Worm (Caenorhabditis elegans): ENCODE results near the gene akap-1.

akap-1 gene

ce11 chrIII:6382987-6383602 is 29.9 kb downstream of the akap-1 start, which contains the start of gene let-716:
Gene let-716 (plus strand): TSS chrIII:6383552.
- TF ChIP-seq unc-55 (GFP tag; optimal IDR thresholded peaks at IDR 0.05) (peak; percentile 51), alr-1 (tag; optimal IDR thresholded peaks at IDR 0.05) (no peak), sem-4 (tag; optimal IDR thresholded peaks at IDR 0.05) (no peak), lsy-2 (tag; optimal IDR thresholded peaks at IDR 0.05) (peak; percentile 85 to 97), blmp-1 (tag; optimal IDR thresholded peaks at IDR 0.05; ENCODE audit: insufficient read depth) (no peak), gmeb-1 (tag; optimal IDR thresholded peaks at IDR 0.05) (no peak), nhr-21 (tag; optimal IDR thresholded peaks at IDR 0.05) (peak; percentile 21), fos-1 (tag; optimal IDR thresholded peaks at IDR 0.05) (peak; percentile 6), C34F6.9 (tag; optimal IDR thresholded peaks at IDR 0.05) (no peak), Y55F3AM.14 (GFP tag; optimal IDR thresholded peaks at IDR 0.05) (no peak), mab-5 (tag; optimal IDR thresholded peaks at IDR 0.05) (no peak), sma-9 (GFP tag; optimal IDR thresholded peaks at IDR 0.05) (no peak), sma-9 (tag; optimal IDR thresholded peaks at IDR 0.05) (no peak), mbf-1 (tag; optimal IDR thresholded peaks at IDR 0.05) (no peak), nhr-77 (tag; optimal IDR thresholded peaks at IDR 0.05) (no peak), ztf-11 (tag; optimal IDR thresholded peaks at IDR 0.05) (no peak), crh-2 (tag; optimal IDR thresholded peaks at IDR 0.05) (peak; percentile 5), lin-39 (tag; optimal IDR thresholded peaks at IDR 0.05) (no peak)

DNA sequence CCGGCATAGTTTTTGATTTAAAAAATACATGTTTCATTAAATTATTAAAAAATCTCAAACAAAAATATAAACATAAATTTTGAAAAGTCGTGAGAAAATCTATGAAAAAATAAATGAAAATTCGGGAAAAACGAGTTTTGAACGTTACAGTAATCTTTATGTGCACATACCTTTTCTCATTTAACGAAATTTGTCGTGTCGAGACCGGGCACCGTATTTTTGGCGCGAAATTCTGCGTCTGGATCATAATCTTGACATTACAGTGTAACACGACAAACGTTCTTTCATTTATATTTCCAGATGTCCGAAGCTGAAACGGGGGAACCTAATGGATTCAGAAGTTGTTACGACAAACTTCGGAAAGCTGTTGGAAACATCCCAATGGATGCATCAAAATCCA is 36.3 kb downstream of the akap-1 start, which contains the start of gene C16A3.2:
C16A3.2 (plus strand) TSS at position 301 of the 400 bp plus-strand sequence.
- no peak for TF ChIP-seq C34F6.9 (tag; optimal IDR thresholded peaks at IDR 0.05)
- TF ChIP-seq R02D3.7 (tag; optimal IDR thresholded peaks at IDR 0.05) = no peak
- no peak for TF ChIP-seq gmeb-1 (tag; optimal IDR thresholded peaks at IDR 0.05)
- TF ChIP-seq ceh-82 (tag; optimal IDR thresholded peaks at IDR 0.05) = no peak
- TF ChIP-seq nhr-11 (tag; optimal IDR thresholded peaks at IDR 0.05) = no peak
- TF ChIP-seq nhr-77 (tag; optimal IDR thresholded peaks at IDR 0.05) = no peak
- no peak for TF ChIP-seq fos-1 (tag; optimal IDR thresholded peaks at IDR 0.05)
- no peak for TF ChIP-seq nhr-10 (tag; optimal IDR thresholded peaks at IDR 0.05)
- no peak for TF ChIP-seq ztf-1 (GFP tag; conservative IDR thresholded peaks at IDR 0.05)
- no peak for TF ChIP-seq sma-3 (GFP tag; optimal IDR thresholded peaks at IDR 0.05)
- TF ChIP-seq elt-1 (tag; optimal IDR thresholded peaks at IDR 0.05) = no peak
- TF ChIP-seq lin-13 (GFP tag; optimal IDR thresholded peaks at IDR 0.05) = no peak
- TF ChIP-seq mbf-1 (tag; optimal IDR thresholded peaks at IDR 0.05) = no peak
- TF ChIP-seq nhr-6 (tag; optimal IDR thresholded peaks at IDR 0.05) = no peak
- no peak for TF ChIP-seq lin-39 (tag; optimal IDR thresholded peaks at IDR 0.05)
- TF ChIP-seq sem-4 (tag; optimal IDR thresholded peaks at IDR 0.05) = no peak
- no peak for TF ChIP-seq crh-2 (tag; optimal IDR thresholded peaks at IDR 0.05)

- TF ChIP-seq skn-1 (tag; optimal IDR thresholded peaks at IDR 0.05) (no peak), nhr-11 (tag; optimal IDR thresholded peaks at IDR 0.05) (no peak), ztf-4 (tag; optimal IDR thresholded peaks at IDR 0.05) (no peak), sma-9 (GFP tag; optimal IDR thresholded peaks at IDR 0.05) (no peak), sma-9 (tag; optimal IDR thresholded peaks at IDR 0.05) (no peak), mab-5 (tag; optimal IDR thresholded peaks at IDR 0.05) (no peak)
These were observed 37.5 kb downstream of the akap-1 start, which contains the start of gene smrc-1 for ce11 chrIII:6390644-6391043. Gene smrc-1 (plus strand): TSS chrIII:6390944.

ce11 chrIII:6395706-6396232 is 42.6 kb downstream of the akap-1 start, which contains the start of gene oatr-1:
Gene oatr-1 (minus strand): TSS chrIII:6396182.
- TF ChIP-seq crh-2 (tag; optimal IDR thresholded peaks at IDR 0.05) (peak; percentile 81), sma-9 (GFP tag; optimal IDR thresholded peaks at IDR 0.05) (peak; percentile 64), sma-9 (tag; optimal IDR thresholded peaks at IDR 0.05) (no peak), skn-1 (tag; optimal IDR thresholded peaks at IDR 0.05) (no peak), mdl-1 (tag; optimal IDR thresholded peaks at IDR 0.05) (peak in 1 of 2 experiments; percentile 2), fos-1 (tag; optimal IDR thresholded peaks at IDR 0.05) (peak; percentile 7), egl-27 (tag; optimal IDR thresholded peaks at IDR 0.05) (no peak)

DNA sequence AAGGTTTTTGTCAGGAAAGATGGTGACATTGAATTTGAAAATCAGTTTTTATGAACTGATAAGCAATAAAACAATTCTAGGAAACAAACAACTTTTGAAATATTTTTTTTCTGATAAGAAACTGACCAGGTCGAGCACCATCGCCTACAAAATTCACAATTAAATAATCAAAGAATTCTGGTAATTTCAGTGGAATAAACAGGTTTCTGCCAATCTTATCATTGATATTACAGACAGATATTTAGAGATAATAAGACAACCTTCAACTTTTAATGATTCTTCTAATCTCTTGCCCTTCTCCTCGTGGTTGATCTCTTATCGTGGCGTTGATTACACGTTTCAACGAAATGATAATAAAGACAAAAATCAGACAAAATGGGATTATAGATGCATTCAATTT is 43.2 kb downstream of the akap-1 start:
- TF ChIP-seq sma-3 (GFP tag; optimal IDR thresholded peaks at IDR 0.05) (peak; percentile 38), Y55F3AM.14 (GFP tag; optimal IDR thresholded peaks at IDR 0.05) (no peak), gmeb-1 (tag; optimal IDR thresholded peaks at IDR 0.05) (peak; percentile 14), mdl-1 (tag; optimal IDR thresholded peaks at IDR 0.05) (peak in 1 of 2 experiments; percentile 18), aly-2 (tag; optimal IDR thresholded peaks at IDR 0.05) (no peak), elt-3 (tag; optimal IDR thresholded peaks at IDR 0.05) (no peak), unc-62 (GFP tag; optimal IDR thresholded peaks at IDR 0.05) (no peak), sma-9 (GFP tag; optimal IDR thresholded peaks at IDR 0.05) (peak; percentile 95), sma-9 (tag; optimal IDR thresholded peaks at IDR 0.05) (no peak), nhr-25 (tag; optimal IDR thresholded peaks at IDR 0.05) (peak; percentile 73), fos-1 (tag; optimal IDR thresholded peaks at IDR 0.05) (peak; percentile 59), crh-2 (tag; optimal IDR thresholded peaks at IDR 0.05) (peak; percentile 12), nhr-21 (tag; optimal IDR thresholded peaks at IDR 0.05) (peak; percentile 68), dmd-4 (tag; optimal IDR thresholded peaks at IDR 0.05) (no peak), blmp-1 (tag; optimal IDR thresholded peaks at IDR 0.05; ENCODE audit: insufficient read depth) (peak; percentile 34), lsy-2 (tag; optimal IDR thresholded peaks at IDR 0.05) (peak in 1 of 2 experiments; percentile 23), egl-27 (tag; optimal IDR thresholded peaks at IDR 0.05) (peak; percentile 31)
